Worm (Caenorhabditis elegans) whole organism, L4/young adult: ENCODE results near the gene lin-8.

ENCODE experiments used
- W03F9.2 ChIP-seq: fragments of 150-350 bp; optimal IDR thresholded peaks from 2 replicates; lab custom pipeline; 2014; ENCODE audit warnings: missing biosample characterization, missing genetic modification characterization
- dao-5 ChIP-seq: sonication (generic microtip); optimal IDR thresholded peaks from 2 replicates; lab custom pipeline; 2016; ENCODE audit warnings: missing genotype, missing genetic modification characterization, moderate library complexity, missing compliant biosample characterization
- him-1 ChIP-seq: sonication (generic microtip); optimal IDR thresholded peaks from 2 replicates; lab custom pipeline; 2016; ENCODE audit warnings: missing genotype, missing genetic modification reagents, missing genetic modification characterization, missing compliant biosample characterization

ce11 chrII:3036344-3036743 is 20.3 kb upstream of the lin-8 start:
- TF ChIP-seq him-1 (tag; lab: Kevin White, UChicago) (no peak), W03F9.2 (no peak), dao-5 (no peak)
